Worm (Caenorhabditis elegans) whole organism, L3 larva: Measurements from ENCODE around the gene ftt-2.

ENCODE experiments used
- R02D3.7 ChIP-seq: fragments of 150-350 bp; optimal IDR thresholded peaks from 2 replicates; lab custom pipeline; 2014; ENCODE audit warnings: missing biosample characterization, missing genetic modification characterization
- aly-2 ChIP-seq: fragments of 150-350 bp; optimal IDR thresholded peaks from 2 replicates; lab custom pipeline; 2014; ENCODE audit warnings: missing biosample characterization, missing genetic modification characterization
- ama-1 ChIP-seq: fragments of 150-350 bp; optimal IDR thresholded peaks from 2 replicates; lab custom pipeline; 2018
- ceh-28 ChIP-seq: fragments of 150-350 bp; optimal IDR thresholded peaks from 2 replicates; lab custom pipeline; 2014; ENCODE audit warnings: missing biosample characterization, missing genetic modification reagents, missing genetic modification characterization
- ceh-9 ChIP-seq: sonication (generic microtip); optimal IDR thresholded peaks from 2 replicates; lab custom pipeline; 2018; ENCODE audit warnings: missing biosample characterization, missing genetic modification characterization
- daf-12 ChIP-seq: fragments of 150-350 bp; optimal IDR thresholded peaks from 2 replicates; lab custom pipeline; 2014; ENCODE audit warnings: missing biosample characterization, missing genetic modification reagents, missing genetic modification characterization
- egl-27 ChIP-seq: sonication (generic microtip); optimal IDR thresholded peaks from 4 replicates; lab custom pipeline; 2017; ENCODE audit warnings: missing biosample characterization, missing genetic modification reagents, missing genetic modification characterization
- elt-1 ChIP-seq: fragments of 150-350 bp; optimal IDR thresholded peaks from 2 replicates; lab custom pipeline; 2014; ENCODE audit warnings: missing biosample characterization, missing genetic modification characterization
- elt-2 ChIP-seq: sonication (generic microtip); optimal IDR thresholded peaks from 2 replicates; lab custom pipeline; 2016; ENCODE audit warnings: missing genetic modification reagents, mild to moderate bottlenecking, missing genetic modification characterization, missing compliant biosample characterization
- elt-3 ChIP-seq, 3 experiments: fragments of 150-350 bp in 1 of 3; sonication (generic microtip) in 2 of 3; optimal IDR thresholded peaks; 2 replicates in 2 of 3; 4 replicates in 1 of 3; lab custom pipeline; 2014 to 2017; ENCODE audit warnings: missing biosample characterization in 3 of 3, missing genetic modification characterization in 3 of 3
- fkh-2 ChIP-seq: fragments of 150-350 bp; optimal IDR thresholded peaks from 2 replicates; lab custom pipeline; 2014; ENCODE audit warnings: missing biosample characterization, missing genetic modification reagents, missing genetic modification characterization
- fos-1 ChIP-seq: fragments of 150-350 bp; optimal IDR thresholded peaks from 2 replicates; lab custom pipeline; 2014; ENCODE audit warnings: missing biosample characterization, missing genetic modification characterization
- jun-1 ChIP-seq: fragments of 150-350 bp; optimal IDR thresholded peaks from 2 replicates; lab custom pipeline; 2014; ENCODE audit warnings: missing biosample characterization, missing genetic modification reagents, missing genetic modification characterization
- lin-39 ChIP-seq: fragments of 150-350 bp; optimal IDR thresholded peaks from 2 replicates; lab custom pipeline; 2018; ENCODE audit warnings: missing biosample characterization, missing genetic modification reagents, missing genetic modification characterization
- lsy-12 ChIP-seq: sonication (generic microtip); optimal IDR thresholded peaks from 2 replicates; lab custom pipeline; 2016; ENCODE audit warnings: mild to moderate bottlenecking, missing genetic modification characterization, missing compliant biosample characterization
- mml-1 ChIP-seq: fragments of 150-350 bp; sonication (generic microtip); optimal IDR thresholded peaks from 3 replicates; lab custom pipeline; 2014; ENCODE audit warnings: missing biosample characterization, missing genetic modification characterization
- nfya-1 ChIP-seq: sonication (generic microtip); optimal IDR thresholded peaks from 2 replicates; lab custom pipeline; 2017; ENCODE audit warnings: missing genetic modification characterization, mild to moderate bottlenecking, missing compliant biosample characterization, antibody characterized with exemption, moderate library complexity; ENCODE audit not compliant: insufficient read depth
- nhr-12 ChIP-seq: fragments of 150-350 bp; optimal IDR thresholded peaks from 2 replicates; lab custom pipeline; 2014; ENCODE audit warnings: missing biosample characterization, missing genetic modification characterization
- nhr-23 ChIP-seq: fragments of 150-350 bp; optimal IDR thresholded peaks from 2 replicates; lab custom pipeline; 2014; ENCODE audit warnings: missing biosample characterization, missing genetic modification reagents, missing genetic modification characterization
- nhr-28 ChIP-seq: fragments of 150-350 bp; optimal IDR thresholded peaks from 2 replicates; lab custom pipeline; 2014; ENCODE audit warnings: missing biosample characterization, missing genetic modification characterization
- nhr-43 ChIP-seq: sonication (generic microtip); optimal IDR thresholded peaks from 2 replicates; lab custom pipeline; 2016; ENCODE audit warnings: mild to moderate bottlenecking, missing genetic modification characterization, missing compliant biosample characterization; ENCODE audit not compliant: poor library complexity, severe bottlenecking
- nhr-67 ChIP-seq: fragments of 150-350 bp; optimal IDR thresholded peaks from 2 replicates; lab custom pipeline; 2014; ENCODE audit warnings: missing biosample characterization, missing genetic modification characterization
- nhr-76 ChIP-seq: fragments of 150-350 bp; sonication (generic microtip); optimal IDR thresholded peaks from 5 replicates; lab custom pipeline; 2014; ENCODE audit warnings: missing biosample characterization, missing genetic modification characterization
- pha-4 ChIP-seq: fragments of 150-350 bp; optimal IDR thresholded peaks from 2 replicates; lab custom pipeline; 2014; ENCODE audit warnings: missing biosample characterization, missing genetic modification reagents, missing genetic modification characterization
- pqm-1 ChIP-seq: fragments of 150-350 bp; optimal IDR thresholded peaks from 2 replicates; lab custom pipeline; 2017; ENCODE audit warnings: missing biosample characterization, missing genetic modification characterization, inconsistent platforms
- sea-2 ChIP-seq: fragments of 150-350 bp; sonication (generic microtip); optimal IDR thresholded peaks from 4 replicates; lab custom pipeline; 2014; ENCODE audit warnings: missing biosample characterization, missing genetic modification reagents, missing genetic modification characterization
- skn-1 ChIP-seq: fragments of 150-350 bp; optimal IDR thresholded peaks from 2 replicates; lab custom pipeline; 2014; ENCODE audit warnings: missing biosample characterization, missing genetic modification characterization
- snpc-4 ChIP-seq: fragments of 150-350 bp; optimal IDR thresholded peaks from 2 replicates; lab custom pipeline; 2014; ENCODE audit warnings: missing biosample characterization, missing genetic modification characterization
- tbx-2 ChIP-seq: sonication (generic microtip); optimal IDR thresholded peaks from 2 replicates; lab custom pipeline; 2016; ENCODE audit warnings: mild to moderate bottlenecking, missing genetic modification characterization, missing compliant biosample characterization
- unc-39 ChIP-seq: sonication (generic microtip); optimal IDR thresholded peaks from 4 replicates; lab custom pipeline; 2017; ENCODE audit warnings: missing biosample characterization, missing genetic modification characterization
- unc-62 ChIP-seq: fragments of 150-350 bp; sonication (generic microtip); optimal IDR thresholded peaks from 4 replicates; lab custom pipeline; 2014; ENCODE audit warnings: missing biosample characterization, missing genetic modification reagents, missing genetic modification characterization
- zag-1 ChIP-seq: fragments of 150-350 bp; optimal IDR thresholded peaks from 2 replicates; lab custom pipeline; 2014; ENCODE audit warnings: missing biosample characterization, missing genetic modification characterization
- ztf-11 ChIP-seq: fragments of 150-350 bp; optimal IDR thresholded peaks from 2 replicates; lab custom pipeline; 2014; ENCODE audit warnings: missing biosample characterization, missing genetic modification characterization
- ztf-4 ChIP-seq: fragments of 150-350 bp; optimal IDR thresholded peaks from 2 replicates; lab custom pipeline; 2014; ENCODE audit warnings: missing biosample characterization, missing genetic modification characterization

The ftt-2 gene

DNA sequence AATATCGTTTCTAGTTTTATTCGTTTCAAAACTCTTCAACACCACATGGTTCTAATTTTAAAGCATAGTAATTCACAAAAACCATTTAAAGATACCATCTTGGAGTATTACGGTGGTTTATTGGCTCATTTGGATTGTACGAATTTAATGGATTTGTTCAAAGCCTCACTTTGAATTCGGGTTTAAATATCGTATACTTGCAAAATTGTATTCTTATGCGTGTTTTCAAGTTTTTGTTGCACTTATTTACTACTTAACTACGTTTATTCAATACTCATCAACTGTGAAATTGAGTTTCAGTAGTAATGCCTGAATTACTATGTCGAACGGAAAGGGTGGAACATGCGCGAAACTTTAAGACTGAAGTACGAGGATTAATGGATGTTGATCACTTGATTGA, 19.8 kb downstream of the ftt-2 start, which contains the start of gene abts-2:
Gene abts-2 (plus strand): TSS at position 301 of the 400 bp plus-strand sequence.
- TF ChIP-seq elt-2 (tag; lab: Kevin White, UChicago) (no peak), zag-1 (tag; lab: Kevin White, UChicago) (no peak), mml-1 (tag; lab: Kevin White, UChicago) (no peak), nhr-12 (tag; lab: Kevin White, UChicago) (no peak), R02D3.7 (tag; lab: Kevin White, UChicago) (no peak), pha-4 (no peak), ama-1 (lab: Kevin White, UChicago) (no peak), nhr-28 (tag; lab: Kevin White, UChicago) (no peak), snpc-4 (tag; lab: Kevin White, UChicago) (no peak), ceh-9 (tag; lab: Kevin White, UChicago) (no peak), tbx-2 (tag; lab: Kevin White, UChicago) (no peak), nhr-67 (tag; lab: Kevin White, UChicago) (no peak), egl-27 (tag; lab: Kevin White, UChicago) (no peak), elt-3 (tag; optimal IDR thresholded peaks at IDR 0.05; lab: Kevin White, UChicago) (no peak), fkh-2 (tag; lab: Kevin White, UChicago) (no peak), nhr-76 (tag; lab: Kevin White, UChicago) (no peak), nhr-23 (tag; lab: Kevin White, UChicago) (no peak), unc-62 (no peak), aly-2 (no peak)

DNA sequence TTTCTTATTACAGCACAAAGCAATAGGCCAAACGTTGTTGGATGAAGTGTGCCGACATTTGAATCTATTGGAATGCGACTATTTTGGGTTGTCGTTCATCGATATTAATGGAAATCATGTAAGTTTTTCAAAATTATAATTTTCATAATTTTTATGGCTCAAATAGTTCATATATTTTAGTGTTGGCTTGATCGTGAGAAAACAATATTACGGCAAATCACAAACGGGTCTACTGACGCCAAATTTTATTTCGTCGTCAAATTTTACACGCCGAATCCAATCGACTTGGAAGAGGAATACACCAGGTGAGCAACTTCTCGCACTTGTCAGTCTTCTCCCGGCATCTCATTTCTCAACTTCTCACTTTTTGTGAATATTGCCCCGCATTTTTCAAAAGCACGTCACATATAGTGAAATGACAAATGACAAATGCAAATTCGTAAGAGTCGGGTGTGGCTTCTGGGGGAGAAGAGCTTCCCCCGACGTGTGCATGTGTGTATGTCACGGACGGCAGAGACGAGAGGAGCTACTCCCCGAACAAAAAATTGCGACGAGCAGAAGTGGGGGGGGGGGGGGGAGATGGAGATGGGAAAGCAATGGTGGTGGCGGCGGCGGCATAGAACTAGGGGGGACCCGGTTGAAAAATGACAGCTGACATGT, 28.7 kb downstream of the ftt-2 start:
- TF ChIP-seq unc-62 (peak; percentile 32), lin-39 (tag; lab: Kevin White, UChicago) (peak; percentile 64), daf-12 (tag; lab: Kevin White, UChicago) (no peak)

DNA sequence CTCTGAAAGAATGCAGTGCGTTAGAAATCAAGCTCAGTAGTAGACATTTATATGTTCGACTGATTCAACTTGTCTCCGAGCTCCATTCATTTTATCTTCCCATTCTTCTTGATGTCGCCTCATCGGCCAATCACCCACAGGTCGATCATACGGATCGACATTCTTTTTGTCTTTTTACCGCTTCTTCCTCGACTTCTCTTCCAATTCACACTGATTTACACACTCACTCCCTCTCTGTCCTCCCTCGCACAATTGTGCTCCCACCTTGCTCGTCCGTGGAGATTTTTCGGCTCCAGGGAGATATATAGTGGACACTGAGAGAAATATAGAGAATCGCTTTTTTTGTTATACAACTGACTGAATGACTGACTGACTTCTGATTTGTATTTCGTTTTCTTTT, 31.1 kb downstream of the ftt-2 start:
- no peak for TF ChIP-seq mml-1 (tag; lab: Kevin White, UChicago)
- TF ChIP-seq, all 47 proteins: peak for 0

DNA sequence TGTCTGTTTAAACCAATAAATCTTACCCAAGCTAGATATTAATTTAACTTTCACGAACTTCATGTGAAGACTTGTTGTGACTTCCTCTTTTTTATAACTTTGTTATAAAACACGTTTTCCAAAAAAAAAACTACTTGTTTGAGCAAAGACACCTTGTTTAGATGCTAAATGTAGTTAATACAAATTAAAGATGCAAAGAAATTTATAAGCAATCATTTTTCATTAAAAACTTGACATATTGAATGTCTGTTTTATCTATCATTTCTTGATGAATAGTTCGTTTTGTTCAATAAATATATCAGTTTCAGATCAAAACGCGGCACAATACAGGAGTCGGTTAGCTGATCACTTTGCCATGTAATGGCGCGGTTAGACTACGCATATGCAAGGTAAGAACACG, 33.0 kb downstream of the ftt-2 start, which contains the start of gene frm-3:
Gene frm-3 (plus strand): TSS at position 301 of the 400 bp plus-strand sequence.
- TF ChIP-seq pha-4 (no peak), ceh-9 (tag; lab: Kevin White, UChicago) (no peak), elt-1 (tag; lab: Kevin White, UChicago) (no peak), nhr-43 (tag; lab: Kevin White, UChicago) (no peak), elt-3 (tag; optimal IDR thresholded peaks at IDR 0.05; lab: Kevin White, UChicago) (no peak), ceh-28 (tag; lab: Kevin White, UChicago) (no peak), daf-12 (tag; lab: Kevin White, UChicago) (no peak), ztf-11 (no peak), fkh-2 (tag; lab: Kevin White, UChicago) (no peak), skn-1 (tag; lab: Kevin White, UChicago) (no peak), ztf-4 (no peak), nfya-1 (no peak), nhr-12 (tag; lab: Kevin White, UChicago) (no peak), jun-1 (no peak), aly-2 (no peak), sea-2 (GFP tag; lab: Kevin White, UChicago) (no peak), pqm-1 (no peak), nhr-67 (tag; lab: Kevin White, UChicago) (no peak), R02D3.7 (tag; lab: Kevin White, UChicago) (no peak), unc-39 (no peak)

DNA sequence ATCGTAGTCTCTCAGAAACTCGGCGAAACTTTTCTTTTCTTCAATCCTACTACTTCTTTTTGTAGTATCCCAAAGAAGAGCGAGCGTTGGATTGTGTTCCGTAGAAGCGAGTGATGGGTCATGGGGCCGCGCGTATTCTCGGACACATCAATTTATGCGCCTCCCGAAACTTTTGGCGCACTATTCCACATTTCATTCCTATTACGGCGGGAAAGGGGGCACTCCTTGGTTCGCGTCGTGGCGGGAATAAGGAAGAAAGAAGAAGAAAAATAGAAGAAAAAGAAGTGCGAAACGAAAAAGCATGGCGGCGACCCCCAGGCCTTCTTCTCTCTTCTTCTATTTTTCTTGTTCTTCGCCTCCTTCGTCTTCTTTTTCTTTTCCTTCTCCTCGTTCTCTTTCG, 33.5 kb downstream of the ftt-2 start:
- TF ChIP-seq fkh-2 (tag; lab: Kevin White, UChicago) (no peak), nhr-23 (tag; lab: Kevin White, UChicago) (peak; percentile 6), unc-39 (no peak), nfya-1 (peak; percentile 41), lsy-12 (tag; lab: Kevin White, UChicago) (no peak), skn-1 (tag; lab: Kevin White, UChicago) (no peak), zag-1 (tag; lab: Kevin White, UChicago) (no peak), aly-2 (no peak), mml-1 (tag; lab: Kevin White, UChicago) (no peak), fos-1 (tag; lab: Kevin White, UChicago) (no peak), lin-39 (tag; lab: Kevin White, UChicago) (peak; percentile 1), ztf-4 (no peak)
